Fruit fly (Drosophila melanogaster) whole organism, embryonic: ENCODE measurements around the gene CG15894.

Experiments used
- CG10274 ChIP-seq: fragments of 200-800 bp; sonication (Bioruptor generic); optimal IDR thresholded peaks from 3 replicates; lab custom pipeline; 2017; ENCODE audit warnings: missing biosample characterization, mild to moderate bottlenecking, missing genetic modification characterization
- CG10462 ChIP-seq: fragments of 200-800 bp; sonication (Bioruptor generic); optimal IDR thresholded peaks from 2 replicates; lab custom pipeline; 2016; ENCODE audit warnings: missing biosample characterization, missing genetic modification characterization
- CG10959 ChIP-seq: fragments of 200-800 bp; sonication (Bioruptor generic); IDR thresholded peaks from 2 replicates; pipeline ENCODE4 v1.3.6; 2022; ENCODE audit warnings: missing biosample characterization, missing genetic modification characterization
- CG11085 ChIP-seq: fragments of 200-800 bp; sonication (Bioruptor generic); IDR thresholded peaks from 2 replicates; pipeline ENCODE4 v1.3.6; 2022; ENCODE audit warnings: missing biosample characterization, missing genetic modification characterization
- CG11398 ChIP-seq: fragments of 200-800 bp; sonication (Bioruptor generic); optimal IDR thresholded peaks from 2 replicates; lab custom pipeline; 2016; ENCODE audit warnings: missing biosample characterization, missing genetic modification characterization
- CG12104 ChIP-seq: fragments of 200-800 bp; sonication (Bioruptor generic); optimal IDR thresholded peaks from 3 replicates; lab custom pipeline; 2016; ENCODE audit warnings: missing biosample characterization, missing genetic modification characterization
- CG12155 ChIP-seq: fragments of 200-800 bp; sonication (Bioruptor generic); optimal IDR thresholded peaks from 3 replicates; lab custom pipeline; 2016; ENCODE audit warnings: missing biosample characterization, missing genetic modification characterization
- CG12391 ChIP-seq: fragments of 200-800 bp; sonication (Bioruptor generic); optimal IDR thresholded peaks from 3 replicates; lab custom pipeline; 2018; ENCODE audit warnings: missing biosample characterization, mild to moderate bottlenecking, missing genetic modification characterization, moderate library complexity
- CG13123 ChIP-seq: fragments of 200-800 bp; sonication (Bioruptor generic); optimal IDR thresholded peaks from 2 replicates; lab custom pipeline; 2016; ENCODE audit warnings: missing biosample characterization, missing genetic modification characterization
- CG14014 ChIP-seq: fragments of 200-800 bp; sonication (Bioruptor generic); IDR thresholded peaks from 2 replicates; pipeline ENCODE4 v1.3.6; 2022; ENCODE audit warnings: missing biosample characterization, missing genetic modification characterization
- CG14441 ChIP-seq: fragments of 200-800 bp; sonication (Bioruptor generic); IDR thresholded peaks from 2 replicates; pipeline ENCODE4 v1.3.6; 2022; ENCODE audit warnings: missing biosample characterization, missing genetic modification characterization
- CG14710 ChIP-seq: fragments of 200-800 bp; sonication (Bioruptor generic); optimal IDR thresholded peaks from 3 replicates; lab custom pipeline; 2019; ENCODE audit warnings: missing biosample characterization, mild to moderate bottlenecking, missing genetic modification characterization, moderate library complexity
- CG15514 ChIP-seq: fragments of 200-800 bp; sonication (Bioruptor generic); optimal IDR thresholded peaks from 3 replicates; lab custom pipeline; 2017; ENCODE audit warnings: missing biosample characterization, missing genetic modification characterization, mild to moderate bottlenecking, moderate library complexity, missing genetic modification reagents
- CG16813 ChIP-seq: fragments of 200-800 bp; sonication (Bioruptor generic); IDR thresholded peaks from 3 replicates; pipeline ENCODE4 v1.3.6; 2022; ENCODE audit warnings: missing biosample characterization, missing genetic modification characterization; ENCODE audit not compliant: partially characterized antibody
- CG16815 ChIP-seq: fragments of 200-800 bp; sonication (Bioruptor generic); optimal IDR thresholded peaks from 3 replicates; lab custom pipeline; 2017; ENCODE audit warnings: missing biosample characterization, mild to moderate bottlenecking, missing genetic modification characterization
- CG17361 ChIP-seq: fragments of 200-800 bp; sonication (Bioruptor generic); IDR thresholded peaks from 3 replicates; pipeline ENCODE4 v1.3.6; 2022; ENCODE audit warnings: missing biosample characterization, missing genetic modification characterization
- CG30431 ChIP-seq: fragments of 200-800 bp; sonication (Bioruptor generic); optimal IDR thresholded peaks from 2 replicates; lab custom pipeline; 2017; ENCODE audit warnings: missing biosample characterization, missing genetic modification characterization
- CG31441 ChIP-seq: fragments of 200-800 bp; sonication (Bioruptor generic); IDR thresholded peaks from 2 replicates; pipeline ENCODE4 v1.3.6; 2022; ENCODE audit warnings: missing biosample characterization, missing genetic modification characterization
- CG3407 ChIP-seq: fragments of 200-800 bp; sonication (Bioruptor generic); optimal IDR thresholded peaks from 2 replicates; lab custom pipeline; 2018; ENCODE audit warnings: missing biosample characterization, mild to moderate bottlenecking, missing genetic modification characterization
- CG34422 ChIP-seq: fragments of 200-800 bp; sonication (Bioruptor generic); IDR thresholded peaks from 3 replicates; pipeline ENCODE4 v1.3.6; 2022; ENCODE audit warnings: missing biosample characterization, missing genetic modification characterization
- CG4360 ChIP-seq: fragments of 200-800 bp; sonication (Bioruptor generic); IDR thresholded peaks from 2 replicates; pipeline ENCODE4 v1.3.6; 2022; ENCODE audit warnings: missing biosample characterization, missing genetic modification characterization
- CG4730 ChIP-seq: fragments of 200-800 bp; sonication (Bioruptor generic); IDR thresholded peaks from 2 replicates; pipeline ENCODE4 v1.3.6; 2022; ENCODE audit warnings: missing biosample characterization, missing genetic modification characterization
- CG8478 ChIP-seq: fragments of >200 bp; optimal IDR thresholded peaks from 2 replicates; lab custom pipeline; 2018
- CG8944 ChIP-seq: fragments of 200-800 bp; sonication (Bioruptor generic); optimal IDR thresholded peaks from 3 replicates; lab custom pipeline; 2016; ENCODE audit warnings: missing biosample characterization, missing genetic modification characterization
- Dad ChIP-seq: fragments of 200-800 bp; sonication (Bioruptor generic); optimal IDR thresholded peaks from 3 replicates; lab custom pipeline; 2016; ENCODE audit warnings: missing biosample characterization, missing genetic modification characterization
- Eip74EF ChIP-seq, 2 experiments: fragments of 200-800 bp in 1 of 2; fragments of >200 bp in 1 of 2; sonication (Bioruptor generic) in 1 of 2; optimal IDR thresholded peaks; 2 replicates each; lab custom pipeline; 2017 to 2019; ENCODE audit warnings: missing biosample characterization in 2 of 2, missing genetic modification characterization in 2 of 2, mild to moderate bottlenecking in 1 of 2, moderate library complexity in 1 of 2
- Fer1 ChIP-seq: fragments of 200-800 bp; sonication (Bioruptor generic); optimal IDR thresholded peaks from 2 replicates; lab custom pipeline; 2017; ENCODE audit warnings: missing biosample characterization, mild to moderate bottlenecking, missing genetic modification characterization
- Fer2 ChIP-seq: fragments of 200-800 bp; sonication (Bioruptor generic); optimal IDR thresholded peaks from 2 replicates; lab custom pipeline; 2018; ENCODE audit warnings: missing biosample characterization, mild to moderate bottlenecking, missing genetic modification characterization, moderate library complexity
- H2.0 ChIP-seq: fragments of 200-800 bp; sonication (Bioruptor generic); IDR thresholded peaks from 2 replicates; pipeline ENCODE4 v1.3.6; 2022; ENCODE audit warnings: missing biosample characterization, missing genetic modification characterization
- Hmx ChIP-seq: fragments of 200-800 bp; sonication (Bioruptor generic); optimal IDR thresholded peaks from 2 replicates; lab custom pipeline; 2016; ENCODE audit warnings: missing biosample characterization, missing genetic modification characterization
- Oaz ChIP-seq: fragments of 200-800 bp; sonication (Bioruptor generic); IDR thresholded peaks from 2 replicates; pipeline ENCODE4 v1.3.6; 2022; ENCODE audit warnings: missing biosample characterization, missing genetic modification characterization
- Sox102F ChIP-seq: fragments of 200-800 bp; sonication (Bioruptor generic); optimal IDR thresholded peaks from 2 replicates; lab custom pipeline; 2018; ENCODE audit warnings: missing biosample characterization, mild to moderate bottlenecking, missing genetic modification characterization, moderate library complexity
- Spps ChIP-seq: fragments of 200-800 bp; sonication (Bioruptor generic); optimal IDR thresholded peaks from 2 replicates; lab custom pipeline; 2018; ENCODE audit warnings: missing biosample characterization, mild to moderate bottlenecking, missing genetic modification characterization
- aop ChIP-seq: fragments of 200-800 bp; sonication (Bioruptor generic); IDR thresholded peaks from 2 replicates; pipeline ENCODE4 v1.3.6; 2022; ENCODE audit warnings: missing biosample characterization, missing genetic modification characterization
- ap ChIP-seq: fragments of 200-800 bp; sonication (Bioruptor generic); IDR thresholded peaks from 2 replicates; pipeline ENCODE4 v1.3.6; 2022; ENCODE audit warnings: missing biosample characterization, missing genetic modification characterization
- ato ChIP-seq: fragments of 200-800 bp; sonication (Bioruptor generic); IDR thresholded peaks from 2 replicates; pipeline ENCODE4 v1.3.6; 2022; ENCODE audit warnings: missing biosample characterization, missing genetic modification characterization; ENCODE audit not compliant: partially characterized antibody
- chm ChIP-seq: fragments of 200-800 bp; sonication (Bioruptor generic); IDR thresholded peaks from 2 replicates; pipeline ENCODE4 v1.3.6; 2022; ENCODE audit warnings: missing biosample characterization, missing genetic modification characterization
- crp ChIP-seq, 2 experiments: fragments of 200-800 bp; sonication (Bioruptor generic); optimal IDR thresholded peaks; 2 replicates in 1 of 2; 3 replicates in 1 of 2; lab custom pipeline; 2017; ENCODE audit warnings: missing biosample characterization in 2 of 2, missing genetic modification characterization in 2 of 2, mild to moderate bottlenecking in 1 of 2, moderate library complexity in 1 of 2
- disco-r ChIP-seq: fragments of 200-800 bp; sonication (Bioruptor generic); optimal IDR thresholded peaks from 2 replicates; lab custom pipeline; 2016; ENCODE audit warnings: missing biosample characterization, missing genetic modification characterization
- dmrt11E ChIP-seq: fragments of 200-800 bp; sonication (Bioruptor generic); optimal IDR thresholded peaks from 3 replicates; lab custom pipeline; 2018; ENCODE audit warnings: missing biosample characterization, mild to moderate bottlenecking, missing genetic modification characterization, moderate library complexity
- dysf ChIP-seq: fragments of 200-800 bp; sonication (Bioruptor generic); IDR thresholded peaks from 3 replicates; pipeline ENCODE4 v1.3.6; 2022; ENCODE audit warnings: missing biosample characterization, missing genetic modification characterization
- ems ChIP-seq: fragments of 200-800 bp; sonication (Bioruptor generic); optimal IDR thresholded peaks from 3 replicates; lab custom pipeline; 2016; ENCODE audit warnings: missing biosample characterization, missing genetic modification characterization
- exex ChIP-seq: fragments of 200-800 bp; sonication (Bioruptor generic); optimal IDR thresholded peaks from 4 replicates; lab custom pipeline; 2018; ENCODE audit warnings: missing biosample characterization, mild to moderate bottlenecking, missing genetic modification characterization, moderate library complexity
- fd3F ChIP-seq: fragments of 200-800 bp; sonication (Bioruptor generic); optimal IDR thresholded peaks from 2 replicates; lab custom pipeline; 2018; ENCODE audit warnings: missing biosample characterization, mild to moderate bottlenecking, missing genetic modification characterization, moderate library complexity
- gce ChIP-seq: fragments of 200-800 bp; sonication (Bioruptor generic); IDR thresholded peaks from 3 replicates; pipeline ENCODE4 v1.3.6; 2022; ENCODE audit warnings: missing biosample characterization, missing genetic modification characterization
- hb ChIP-seq: fragments of 200-800 bp; sonication (Bioruptor generic); IDR thresholded peaks from 3 replicates; pipeline ENCODE4 v1.3.6; 2022; ENCODE audit warnings: missing biosample characterization, missing genetic modification characterization; ENCODE audit not compliant: partially characterized antibody
- jigr1 ChIP-seq: fragments of 200-800 bp; sonication (Bioruptor generic); IDR thresholded peaks from 3 replicates; pipeline ENCODE4 v1.3.6; 2022; ENCODE audit warnings: missing biosample characterization, missing genetic modification characterization
- ken ChIP-seq: fragments of 200-800 bp; sonication (Bioruptor generic); IDR thresholded peaks from 3 replicates; pipeline ENCODE4 v1.3.6; 2022; ENCODE audit warnings: missing biosample characterization, missing genetic modification characterization
- pb ChIP-seq: fragments of 200-800 bp; sonication (Bioruptor generic); optimal IDR thresholded peaks from 3 replicates; lab custom pipeline; 2016; ENCODE audit warnings: missing biosample characterization, missing genetic modification characterization
- row ChIP-seq: fragments of 200-800 bp; sonication (Bioruptor generic); IDR thresholded peaks from 3 replicates; pipeline ENCODE4 v1.3.6; 2022; ENCODE audit warnings: missing biosample characterization, missing genetic modification characterization
- sens ChIP-seq: fragments of 200-800 bp; sonication (Bioruptor generic); peaks from one replicate; lab custom pipeline; 2016; ENCODE audit warnings: missing biosample characterization, missing genetic modification characterization
- ttk ChIP-seq: fragments of 200-800 bp; sonication (Bioruptor generic); IDR thresholded peaks from 2 replicates; pipeline ENCODE4 v2.1.2; 2022; ENCODE audit warnings: missing biosample characterization, missing genetic modification characterization
- zen ChIP-seq: fragments of 200-800 bp; sonication (Bioruptor generic); optimal IDR thresholded peaks from 3 replicates; lab custom pipeline; 2018; ENCODE audit warnings: missing biosample characterization, mild to moderate bottlenecking, missing genetic modification characterization, moderate library complexity

The CG15894 gene

dm6 chrX:6260900-6261299 is 48.1 kb upstream of the CG15894 start, which contains the start of gene Josd (continued):
- no peak for TF ChIP-seq CG10462 (GFP tag; lab: Kevin White, UChicago)
- TF ChIP-seq CG34422, result 0 out of 3 replicates have a peak, but pooled peaks have one; percentile 11
- peak; percentile 3 for TF ChIP-seq Fer1
- TF ChIP-seq Spps (tag; lab: Kevin White, UChicago), result no peak
- TF ChIP-seq CG16815, result no peak
- no peak for TF ChIP-seq Eip74EF (GFP tag; optimal IDR thresholded peaks at IDR 0.05; lab: Kevin White, UChicago)
- TF ChIP-seq ap (GFP tag; lab: Robert Waterston, UW), result no peak
- TF ChIP-seq dmrt11E, result no peak
- TF ChIP-seq CG12104 (GFP tag; lab: Kevin White, UChicago), result no peak
- no peak for TF ChIP-seq Fer2 (tag; lab: Kevin White, UChicago)
- no peak for TF ChIP-seq CG10274 (GFP tag; lab: Kevin White, UChicago)
- TF ChIP-seq CG17361 (GFP tag; lab: Robert Waterston, UW), result no peak
- TF ChIP-seq exex (tag; lab: Kevin White, UChicago), result no peak
- TF ChIP-seq ttk (GFP tag; lab: Robert Waterston, UW), result no peak
- no peak for TF ChIP-seq Sox102F
- TF ChIP-seq CG11085 (GFP tag; lab: Robert Waterston, UW), result no peak
- no peak for TF ChIP-seq jigr1
- TF ChIP-seq CG8944 (GFP tag; lab: Kevin White, UChicago), result no peak
- TF ChIP-seq CG12391, result peak; percentile 23
- no peak for TF ChIP-seq CG10959 (GFP tag; lab: Robert Waterston, UW)
- TF ChIP-seq CG11398 (GFP tag; lab: Kevin White, UChicago), result no peak
- no peak for TF ChIP-seq aop
- peak; percentile 83 for TF ChIP-seq row (GFP tag; lab: Robert Waterston, UW)
- TF ChIP-seq pb (GFP tag; lab: Kevin White, UChicago), result no peak
- TF ChIP-seq CG4360 (GFP tag; lab: Robert Waterston, UW), result no peak
- TF ChIP-seq CG15514 (GFP tag; lab: Kevin White, UChicago), result peak; percentile 93
- no peak for TF ChIP-seq crp (GFP tag; optimal IDR thresholded peaks at IDR 0.05; lab: Kevin White, UChicago)
- TF ChIP-seq CG4730 (GFP tag; lab: Robert Waterston, UW), result no peak
- TF ChIP-seq chm, result no peak
- no peak for TF ChIP-seq gce (GFP tag; lab: Robert Waterston, UW)
- peak; percentile 85 for TF ChIP-seq CG16813
- TF ChIP-seq zen, result no peak
- TF ChIP-seq Oaz (GFP tag; lab: Robert Waterston, UW), result no peak
- TF ChIP-seq ato, result peak; percentile 50; the same call in 1 of the 2 replicates
- peak; percentile 16 for TF ChIP-seq sens
- no peak for TF ChIP-seq CG8478 (lab: Kevin White, UChicago)
- TF ChIP-seq dysf (GFP tag; lab: Robert Waterston, UW), result no peak
- TF ChIP-seq CG14441, result no peak
- no peak for TF ChIP-seq ken (GFP tag; lab: Robert Waterston, UW)
- TF ChIP-seq ems (GFP tag; lab: Kevin White, UChicago), result no peak
- no peak for TF ChIP-seq H2.0 (GFP tag; lab: Robert Waterston, UW)
- TF ChIP-seq CG3407 (GFP tag; lab: Kevin White, UChicago), result no peak
- peak; percentile 30 for TF ChIP-seq CG14710
- no peak for TF ChIP-seq CG31441
- no peak for TF ChIP-seq CG13123 (GFP tag; lab: Kevin White, UChicago)
- TF ChIP-seq CG12155 (GFP tag; lab: Kevin White, UChicago), result no peak
- peak; percentile 76 for TF ChIP-seq hb (GFP tag; lab: Robert Waterston, UW)
- TF ChIP-seq CG30431 (GFP tag; lab: Kevin White, UChicago), result no peak
- no peak for TF ChIP-seq fd3F (GFP tag; lab: Kevin White, UChicago)
- no peak for TF ChIP-seq Hmx
- no peak for TF ChIP-seq disco-r (GFP tag; lab: Kevin White, UChicago)
- TF ChIP-seq Dad (GFP tag; lab: Kevin White, UChicago), result no peak
- TF ChIP-seq CG14014 (GFP tag; lab: Robert Waterston, UW), result no peak
